Worm (Caenorhabditis elegans): ENCODE results near the gene mbr-1.

mbr-1 gene

DNA sequence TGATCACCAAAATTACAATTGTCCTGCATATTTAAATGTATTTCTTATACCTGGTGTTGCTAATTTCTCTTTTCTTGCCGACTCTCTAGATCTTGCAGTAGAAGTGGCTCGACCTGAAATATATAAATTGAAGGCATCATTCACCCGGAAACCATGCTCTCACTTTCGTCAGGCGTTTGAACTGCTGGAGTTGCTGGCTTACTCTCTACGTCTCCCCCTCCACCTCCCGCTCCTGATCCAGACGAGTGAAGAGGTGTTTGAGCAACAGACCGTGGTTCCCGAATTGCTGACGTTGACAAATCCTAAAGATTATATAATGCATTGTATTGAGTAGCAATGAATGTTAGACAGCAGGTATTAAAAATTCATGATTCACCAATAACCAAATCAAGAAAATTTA, 51.7 kb downstream of the mbr-1 start:
- TF ChIP-seq ceh-36 (tag; optimal IDR thresholded peaks at IDR 0.05) (no peak), F13C5.2 (tag; optimal IDR thresholded peaks at IDR 0.05) (no peak), pes-1 (GFP tag; IDR thresholded peaks at IDR 0.05) (no peak), flt-1 (GFP tag; IDR thresholded peaks at IDR 0.05) (no peak), B0310.2 (tag; optimal IDR thresholded peaks at IDR 0.05) (no peak), ama-1 (optimal IDR thresholded peaks at IDR 0.05) (no peak), tbx-37 (GFP tag; conservative IDR thresholded peaks at IDR 0.05) (no peak), scrt-1 (GFP tag; IDR thresholded peaks at IDR 0.05) (no peak), ceh-13 (GFP tag; optimal IDR thresholded peaks at IDR 0.05) (no peak), aly-1 (tag; optimal IDR thresholded peaks at IDR 0.05) (no peak), tbx-11 (GFP tag; IDR thresholded peaks at IDR 0.05) (no peak), hmg-4 (GFP tag; optimal IDR thresholded peaks at IDR 0.05) (no peak), ets-7 (tag; optimal IDR thresholded peaks at IDR 0.05) (no peak), sea-1 (GFP tag; conservative IDR thresholded peaks at IDR 0.05) (no peak), hnd-1 (tag; optimal IDR thresholded peaks at IDR 0.05) (no peak), tra-4 (tag; optimal IDR thresholded peaks at IDR 0.05) (no peak), hmbx-1 (tag; optimal IDR thresholded peaks at IDR 0.05) (no peak)
